Fruit fly (Drosophila melanogaster) S2 (cell line): Measurements from ENCODE around the gene CG14221.

Experiments
- CG8478 ChIP-seq: fragments of >200 bp; optimal IDR thresholded peaks from 2 replicates; lab custom pipeline; 2018
- CTCF ChIP-seq, 2 experiments: fragments of >200 bp; optimal IDR thresholded peaks; 2 replicates each; lab custom pipeline; 2018

dm6 chrX:19598503-19598902 lies 22.5 kb downstream of the CG14221 start:
- TF ChIP-seq CG8478 (no peak), CTCF (optimal IDR thresholded peaks at IDR 0.05; lab: Kevin White, UChicago) (no peak)
